Worm (Caenorhabditis elegans) whole organism, L4 larva: ENCODE data around the gene srg-62.

ENCODE experiments used
- D1046.2 ChIP-seq: fragments of 200-800 bp; sonication (Bioruptor generic); IDR thresholded peaks from 2 replicates; pipeline ENCODE4 v1.3.6; 2022; ENCODE audit warnings: missing genetic modification characterization, missing compliant biosample characterization
- R02D3.7 ChIP-seq: fragments of 150-350 bp; sonication (generic microtip); optimal IDR thresholded peaks from 3 replicates; lab custom pipeline; 2014; ENCODE audit warnings: missing biosample characterization, missing genetic modification characterization
- Y105C5A.15 ChIP-seq: fragments of 200-800 bp; sonication (Bioruptor generic); IDR thresholded peaks from 2 replicates; pipeline ENCODE4 v1.3.6; 2022; ENCODE audit warnings: missing genetic modification characterization, missing compliant biosample characterization
- Y48G9A.11 ChIP-seq: fragments of 200-800 bp; sonication (Bioruptor generic); IDR thresholded peaks from 2 replicates; pipeline ENCODE4 v1.3.6; 2022; ENCODE audit warnings: missing genetic modification reagents, missing genetic modification characterization, missing compliant biosample characterization
- ZK337.2 ChIP-seq: fragments of 200-800 bp; sonication (Bioruptor generic); IDR thresholded peaks from 2 replicates; pipeline ENCODE4 v1.3.6; 2022; ENCODE audit warnings: missing genetic modification reagents, missing genetic modification characterization, missing compliant biosample characterization
- aha-1 ChIP-seq: fragments of 150-350 bp; peaks from one replicate; lab custom pipeline; 2014; ENCODE audit warnings: missing biosample characterization, missing genetic modification characterization
- ceh-20 ChIP-seq: fragments of 200-800 bp; sonication (Bioruptor generic); IDR thresholded peaks from 2 replicates; pipeline ENCODE4 v1.3.6; 2022; ENCODE audit warnings: missing genetic modification reagents, missing genetic modification characterization, missing compliant biosample characterization
- ceh-44 ChIP-seq: fragments of 200-800 bp; sonication (Bioruptor generic); IDR thresholded peaks from 2 replicates; pipeline ENCODE4 v1.3.6; 2022; ENCODE audit warnings: missing genetic modification reagents, missing genetic modification characterization, missing compliant biosample characterization
- ceh-62 ChIP-seq: sonication (generic microtip); optimal IDR thresholded peaks from 2 replicates; lab custom pipeline; 2017; ENCODE audit warnings: missing biosample characterization, missing genetic modification characterization
- cey-2 ChIP-seq: sonication (generic microtip); optimal IDR thresholded peaks from 3 replicates; lab custom pipeline; 2017; ENCODE audit warnings: missing genetic modification characterization, mild to moderate bottlenecking, missing compliant biosample characterization, antibody characterized with exemption, borderline replicate concordance; ENCODE audit not compliant: insufficient read depth
- ctbp-1 ChIP-seq: fragments of 200-800 bp; sonication (Bioruptor generic); IDR thresholded peaks from 2 replicates; pipeline ENCODE4 v1.3.6; 2022; ENCODE audit warnings: missing genetic modification reagents, missing genetic modification characterization, missing compliant biosample characterization
- daf-12 ChIP-seq: fragments of 150-350 bp; optimal IDR thresholded peaks from 2 replicates; lab custom pipeline; 2014; ENCODE audit warnings: missing biosample characterization, missing genetic modification reagents, missing genetic modification characterization
- daf-16 ChIP-seq, 3 experiments: sonication (generic microtip); optimal IDR thresholded peaks; 2 replicates each; lab custom pipeline; 2016 to 2017; ENCODE audit warnings: missing genetic modification characterization in 3 of 3, missing genetic modification reagents in 3 of 3, mild to moderate bottlenecking in 2 of 3, missing compliant biosample characterization in 2 of 3, missing biosample characterization in 1 of 3, moderate library complexity in 1 of 3
- daf-19 ChIP-seq: fragments of 200-800 bp; sonication (Bioruptor generic); conservative IDR thresholded peaks from 2 replicates; pipeline ENCODE4 v1.3.6; 2022; ENCODE audit warnings: missing genetic modification characterization, missing compliant biosample characterization
- dmd-8 ChIP-seq: fragments of 200-800 bp; sonication (Bioruptor generic); IDR thresholded peaks from 2 replicates; pipeline ENCODE4 v1.3.6; 2022; ENCODE audit warnings: missing genetic modification characterization, missing compliant biosample characterization
- duxl-1 ChIP-seq: sonication (generic microtip); optimal IDR thresholded peaks from 2 replicates; lab custom pipeline; 2016; ENCODE audit warnings: mild to moderate bottlenecking, missing genetic modification characterization, moderate library complexity, missing compliant biosample characterization; ENCODE audit not compliant: poor library complexity
- dve-1 ChIP-seq: sonication (generic microtip); optimal IDR thresholded peaks from 2 replicates; lab custom pipeline; 2017; ENCODE audit warnings: antibody characterized with exemption, mild to moderate bottlenecking, missing genetic modification characterization, missing compliant biosample characterization; ENCODE audit not compliant: insufficient read depth
- egl-43 ChIP-seq: fragments of 200-800 bp; sonication (Bioruptor generic); IDR thresholded peaks from 2 replicates; pipeline ENCODE4 v1.3.6; 2022; ENCODE audit warnings: missing genetic modification reagents, missing genetic modification characterization, missing compliant biosample characterization
- gei-8 ChIP-seq: fragments of 200-800 bp; sonication (Bioruptor generic); optimal IDR thresholded peaks from 2 replicates; lab custom pipeline; 2018; ENCODE audit warnings: mild to moderate bottlenecking, missing genetic modification characterization, missing compliant biosample characterization
- hlh-30 ChIP-seq: sonication (generic microtip); optimal IDR thresholded peaks from 2 replicates; lab custom pipeline; 2017; ENCODE audit warnings: antibody characterized with exemption, mild to moderate bottlenecking, missing genetic modification characterization, missing compliant biosample characterization; ENCODE audit not compliant: insufficient read depth
- jun-1 ChIP-seq: fragments of 150-350 bp; optimal IDR thresholded peaks from 2 replicates; lab custom pipeline; 2014; ENCODE audit warnings: missing biosample characterization, missing genetic modification reagents, missing genetic modification characterization
- lim-7 ChIP-seq: fragments of 200-800 bp; sonication (Bioruptor generic); IDR thresholded peaks from 2 replicates; pipeline ENCODE4 v1.3.6; 2022; ENCODE audit warnings: missing genetic modification characterization, missing compliant biosample characterization
- lin-1 ChIP-seq: fragments of 200-800 bp; sonication (Bioruptor generic); IDR thresholded peaks from 2 replicates; pipeline ENCODE4 v1.3.6; 2022; ENCODE audit warnings: missing genetic modification reagents, missing genetic modification characterization, missing compliant biosample characterization
- lin-29 ChIP-seq: fragments of 200-800 bp; sonication (Bioruptor generic); IDR thresholded peaks from 2 replicates; pipeline ENCODE4 v1.3.6; 2022; ENCODE audit warnings: missing genetic modification reagents, missing genetic modification characterization, missing compliant biosample characterization
- lin-38 ChIP-seq: fragments of 200-800 bp; sonication (Bioruptor generic); IDR thresholded peaks from 2 replicates; pipeline ENCODE4 v1.3.6; 2022; ENCODE audit warnings: missing genetic modification reagents, missing genetic modification characterization, missing compliant biosample characterization
- mdl-1 ChIP-seq, 2 experiments: fragments of 150-350 bp in 1 of 2; sonication (generic microtip) in 1 of 2; optimal IDR thresholded peaks; 2 replicates each; lab custom pipeline; 2014 to 2017; ENCODE audit warnings: missing biosample characterization in 2 of 2, missing genetic modification characterization in 2 of 2
- mes-2 ChIP-seq: sonication (generic microtip); optimal IDR thresholded peaks from 2 replicates; lab custom pipeline; 2016; ENCODE audit warnings: missing genotype, mild to moderate bottlenecking, missing genetic modification characterization, missing compliant biosample characterization; ENCODE audit not compliant: poor library complexity, severe bottlenecking
- nhr-111 ChIP-seq: fragments of 200-800 bp; sonication (Bioruptor generic); optimal IDR thresholded peaks from 2 replicates; lab custom pipeline; 2018; ENCODE audit warnings: mild to moderate bottlenecking, missing genetic modification characterization, missing compliant biosample characterization
- nhr-237 ChIP-seq: sonication (generic microtip); optimal IDR thresholded peaks from 2 replicates; lab custom pipeline; 2017; ENCODE audit warnings: missing biosample characterization, missing genetic modification characterization
- nhr-25 ChIP-seq: sonication (generic microtip); optimal IDR thresholded peaks from 2 replicates; lab custom pipeline; 2017; ENCODE audit warnings: missing genetic modification characterization, mild to moderate bottlenecking, missing compliant biosample characterization, antibody characterized with exemption, moderate library complexity, borderline replicate concordance; ENCODE audit not compliant: insufficient read depth
- nhr-77 ChIP-seq: fragments of 150-350 bp; optimal IDR thresholded peaks from 2 replicates; lab custom pipeline; 2014; ENCODE audit warnings: missing biosample characterization, missing genetic modification characterization
- sdz-12 ChIP-seq: fragments of 200-800 bp; sonication (Bioruptor generic); optimal IDR thresholded peaks from 2 replicates; lab custom pipeline; 2018; ENCODE audit warnings: mild to moderate bottlenecking, missing genetic modification characterization, missing compliant biosample characterization
- set-16 ChIP-seq: fragments of 200-800 bp; sonication (Bioruptor generic); IDR thresholded peaks from 2 replicates; pipeline ENCODE4 v1.3.6; 2022; ENCODE audit warnings: missing genetic modification reagents, missing genetic modification characterization, missing compliant biosample characterization
- snpc-1.2 ChIP-seq: fragments of 200-800 bp; sonication (Bioruptor generic); IDR thresholded peaks from 2 replicates; pipeline ENCODE4 v1.3.6; 2022; ENCODE audit warnings: missing genetic modification reagents, missing genetic modification characterization, missing compliant biosample characterization
- tra-1 ChIP-seq: fragments of 200-800 bp; sonication (Bioruptor generic); IDR thresholded peaks from 2 replicates; pipeline ENCODE4 v1.3.6; 2022; ENCODE audit warnings: missing genetic modification reagents, missing genetic modification characterization, missing compliant biosample characterization
- zfp-2 ChIP-seq: sonication (generic microtip); optimal IDR thresholded peaks from 2 replicates; lab custom pipeline; 2016; ENCODE audit warnings: mild to moderate bottlenecking, missing genetic modification characterization, missing compliant biosample characterization
- zfp-3 ChIP-seq: fragments of 200-800 bp; sonication (Bioruptor generic); conservative IDR thresholded peaks from 2 replicates; pipeline ENCODE4 v1.3.6; 2022; ENCODE audit warnings: missing genetic modification reagents, missing genetic modification characterization, missing compliant biosample characterization
- zip-11 ChIP-seq: fragments of 200-800 bp; sonication (Bioruptor generic); IDR thresholded peaks from 2 replicates; pipeline ENCODE4 v1.3.6; 2022; ENCODE audit warnings: missing genetic modification characterization, missing compliant biosample characterization

The srg-62 gene

DNA sequence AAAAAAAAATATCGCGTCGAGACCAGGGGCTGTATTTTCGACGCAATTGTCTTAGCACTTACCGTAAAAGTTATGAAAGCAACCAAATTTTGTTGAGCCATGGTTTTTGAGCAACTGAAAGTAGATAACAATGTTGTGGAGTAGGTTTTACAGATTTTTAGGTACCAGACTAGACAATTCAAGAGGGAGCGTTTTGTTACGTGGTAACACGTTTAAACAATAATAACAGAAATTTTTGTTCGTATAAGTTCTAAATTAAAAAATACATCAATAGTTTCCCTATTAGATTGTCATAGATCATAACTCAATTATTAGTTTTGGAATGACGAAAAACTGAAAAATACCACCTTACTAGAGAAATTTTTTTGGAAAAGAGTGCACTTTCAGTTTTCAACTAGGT lies 7.8 kb upstream of the srg-62 start, which contains the start of gene srx-24:
Gene srx-24 (minus strand): TSS at position 101 of the 400 bp plus-strand sequence.
- TF ChIP-seq gei-8 (GFP tag; lab: Kevin White, UChicago) (no peak), daf-16 (GFP tag; optimal IDR thresholded peaks at IDR 0.05; lab: Kevin White, UChicago) (no peak), daf-16 (tag; optimal IDR thresholded peaks at IDR 0.05; lab: Kevin White, UChicago) (no peak), ceh-62 (tag; lab: Kevin White, UChicago) (no peak), lin-1 (GFP tag; lab: Robert Waterston, UW) (no peak), sdz-12 (no peak), ceh-20 (GFP tag; lab: Robert Waterston, UW) (no peak), mes-2 (tag; lab: Kevin White, UChicago) (no peak), zfp-2 (tag; lab: Kevin White, UChicago) (no peak), ZK337.2 (no peak), nhr-25 (no peak), jun-1 (tag; lab: Kevin White, UChicago) (no peak)

DNA sequence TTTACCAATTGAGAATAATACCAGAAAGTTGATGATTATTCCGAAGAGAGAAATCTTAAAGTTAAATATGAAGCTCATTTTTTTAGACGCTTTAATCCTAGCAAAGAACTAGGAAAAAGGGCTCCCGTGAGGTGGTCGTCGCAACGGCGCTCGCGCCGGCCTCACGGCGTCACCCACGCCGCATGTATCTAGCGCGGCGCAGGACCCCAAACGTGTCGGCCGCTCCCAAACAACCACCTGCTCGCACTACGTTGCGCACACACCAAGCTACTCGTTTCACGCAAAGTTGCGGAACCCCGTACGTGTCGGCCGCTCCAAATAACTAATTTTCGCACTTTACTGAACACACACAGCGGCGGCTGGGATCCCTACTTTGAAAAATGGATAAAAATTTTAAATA lies 4.2 kb upstream of the srg-62 start:
- TF ChIP-seq nhr-237 (tag; lab: Kevin White, UChicago) (no peak), lin-29 (GFP tag; lab: Robert Waterston, UW) (no peak), tra-1 (GFP tag; lab: Robert Waterston, UW) (no peak), ctbp-1 (no peak), ceh-44 (no peak), egl-43 (GFP tag; lab: Robert Waterston, UW) (no peak), lin-38 (GFP tag; lab: Robert Waterston, UW) (no peak), set-16 (GFP tag; lab: Robert Waterston, UW) (peak; percentile 85), zip-11 (GFP tag; lab: Robert Waterston, UW) (no peak)
- TF ChIP-seq, all 104 proteins: peak for 1

DNA sequence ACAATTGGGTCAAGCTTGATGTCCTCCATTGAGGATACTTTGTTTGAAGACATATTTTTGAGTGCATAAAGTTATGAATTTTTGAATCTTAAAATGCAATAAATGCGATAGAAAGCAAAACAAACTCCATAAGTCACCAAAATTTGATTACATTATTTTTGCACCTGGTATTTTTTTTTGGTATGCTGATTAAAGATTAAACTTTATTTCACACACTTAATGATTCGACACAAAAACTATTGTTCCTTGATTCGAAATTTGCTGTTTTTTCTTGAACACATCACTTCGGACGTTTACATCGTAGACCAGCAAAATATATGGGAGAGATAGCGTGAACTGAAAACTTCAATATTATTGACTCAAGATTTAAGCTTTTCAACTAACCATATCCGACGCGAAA lies 2.0 kb downstream of the srg-62 start, which contains the start of gene srg-61:
Gene srg-61 (minus strand): TSS at position 101 of the 400 bp plus-strand sequence.
- no peak for TF ChIP-seq gei-8 (GFP tag; lab: Kevin White, UChicago)

DNA sequence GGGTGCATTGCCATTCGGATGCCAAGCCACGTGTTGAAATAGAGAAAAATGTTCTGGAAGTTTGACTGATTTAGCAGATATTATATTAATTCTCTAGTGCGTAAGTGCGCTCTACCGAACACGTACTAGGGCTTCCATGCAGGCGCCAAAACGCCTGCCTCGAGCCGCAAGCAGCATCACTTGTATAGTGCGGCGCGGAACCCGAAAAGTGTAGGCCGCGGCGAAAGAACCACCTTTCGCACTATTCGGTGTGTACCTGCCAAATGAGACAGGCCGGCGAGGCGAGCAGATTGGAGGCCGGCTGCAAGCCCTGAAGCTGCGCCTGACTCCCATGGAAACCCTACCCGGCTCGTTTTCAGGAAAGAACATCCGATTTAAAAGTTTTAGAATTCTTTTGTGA lies 2.6 kb downstream of the srg-62 start:
- no peak for TF ChIP-seq zfp-3 (GFP tag; lab: Robert Waterston, UW)
- TF ChIP-seq set-16 (GFP tag; lab: Robert Waterston, UW): peak; percentile 84
- TF ChIP-seq duxl-1 (tag; lab: Kevin White, UChicago): no peak
- 0 out of 2 replicates have a peak, but pooled peaks have one; percentile 18 for TF ChIP-seq lim-7 (GFP tag; lab: Robert Waterston, UW)
- TF ChIP-seq nhr-237 (tag; lab: Kevin White, UChicago): no peak
- TF ChIP-seq Y48G9A.11 (GFP tag; lab: Robert Waterston, UW): 0 out of 2 replicates have a peak, but pooled peaks have one; percentile 23
- peak; percentile 42 for TF ChIP-seq aha-1 (tag; lab: Kevin White, UChicago)

DNA sequence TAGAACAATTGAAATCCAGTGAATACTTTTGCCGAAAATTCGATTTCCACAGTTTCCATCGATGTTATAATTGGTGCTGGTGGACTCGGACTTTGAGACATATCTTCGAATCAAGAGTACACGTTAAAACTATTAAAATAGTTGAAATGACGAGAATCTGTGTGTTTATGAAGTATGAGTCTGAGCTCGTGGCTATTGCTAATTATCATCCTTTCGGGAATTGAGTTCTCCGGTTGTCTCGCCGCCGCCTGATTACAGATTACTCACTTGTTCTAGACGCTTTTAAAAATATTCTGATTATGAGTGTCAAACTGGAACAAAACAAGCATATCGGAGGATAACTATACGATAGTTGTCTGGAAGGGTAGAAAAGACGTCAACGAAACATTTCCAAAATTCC lies 4.0 kb downstream of the srg-62 start, which contains the start of gene srg-56:
Gene srg-56 (minus strand): TSS at position 101 of the 400 bp plus-strand sequence.
- no peak for TF ChIP-seq gei-8 (GFP tag; lab: Kevin White, UChicago)
- TF ChIP-seq ceh-20 (GFP tag; lab: Robert Waterston, UW): no peak
- no peak for TF ChIP-seq nhr-77 (tag; lab: Kevin White, UChicago)
- TF ChIP-seq mdl-1 (tag; optimal IDR thresholded peaks at IDR 0.05; lab: Kevin White, UChicago): no peak
- no peak for TF ChIP-seq hlh-30
- no peak for TF ChIP-seq nhr-111 (GFP tag; lab: Kevin White, UChicago)
- TF ChIP-seq R02D3.7 (tag; lab: Kevin White, UChicago): no peak
- TF ChIP-seq dmd-8 (GFP tag; lab: Robert Waterston, UW): no peak
- no peak for TF ChIP-seq D1046.2
- TF ChIP-seq dve-1 (tag; lab: Kevin White, UChicago): no peak
- TF ChIP-seq snpc-1.2: no peak
- no peak for TF ChIP-seq daf-16 (GFP tag; optimal IDR thresholded peaks at IDR 0.05; lab: Kevin White, UChicago)
- no peak for TF ChIP-seq daf-16 (tag; optimal IDR thresholded peaks at IDR 0.05; lab: Kevin White, UChicago)
- TF ChIP-seq cey-2 (tag; lab: Kevin White, UChicago): no peak
- TF ChIP-seq daf-19 (GFP tag; lab: Robert Waterston, UW): no peak
- TF ChIP-seq Y105C5A.15: no peak
- TF ChIP-seq sdz-12: no peak
- TF ChIP-seq daf-12 (tag; lab: Kevin White, UChicago): no peak
- TF ChIP-seq zfp-2 (tag; lab: Kevin White, UChicago): no peak
- TF ChIP-seq, all 104 proteins: peak for 0
